Worm (Caenorhabditis elegans): ENCODE results near the gene sup-12.

- TF ChIP-seq nhr-28 (tag; optimal IDR thresholded peaks at IDR 0.05): no peak
- TF ChIP-seq aly-2 (tag; optimal IDR thresholded peaks at IDR 0.05): no peak
- TF ChIP-seq ceh-82 (tag; optimal IDR thresholded peaks at IDR 0.05): no peak
- no peak for TF ChIP-seq nhr-67 (tag; optimal IDR thresholded peaks at IDR 0.05)
- TF ChIP-seq pqm-1 (tag; optimal IDR thresholded peaks at IDR 0.05): no peak
- TF ChIP-seq elt-2 (tag; optimal IDR thresholded peaks at IDR 0.05): peak; percentile 56
- TF ChIP-seq nhr-237 (tag; optimal IDR thresholded peaks at IDR 0.05): no peak
- no peak for TF ChIP-seq ceh-28 (tag; optimal IDR thresholded peaks at IDR 0.05)
- TF ChIP-seq nhr-11 (tag; optimal IDR thresholded peaks at IDR 0.05): no peak
- TF ChIP-seq skn-1 (tag; optimal IDR thresholded peaks at IDR 0.05): no peak
Measured at ce11 chrX:3858355-3858754, 46.0 kb upstream of the sup-12 start.

Measured in whole organism, L3 larva.